Fruit fly (Drosophila melanogaster): ENCODE measurements around the gene CG18178.
A peak's percentile ranks its signal among the peaks of the same experiment; 100 is the strongest.

The CG18178 gene

dm6 chr3L:9760151-9760749 lies 41.3 kb upstream of the CG18178 start, which contains the start of gene CG42268 (continued):
- no peak for TF ChIP-seq Atf-2 (GFP tag; optimal IDR thresholded peaks at IDR 0.05)
- peak in 1 of 2 experiments; percentile 42 for TF ChIP-seq Trl (optimal IDR thresholded peaks at IDR 0.05)
- no peak for TF ChIP-seq Trl (GFP tag; optimal IDR thresholded peaks at IDR 0.05)
- no peak for TF ChIP-seq CG8944 (GFP tag; optimal IDR thresholded peaks at IDR 0.05)
- TF ChIP-seq sob (GFP tag; IDR thresholded peaks at IDR 0.05) = no peak
- no peak for TF ChIP-seq CG32767 (GFP tag; IDR thresholded peaks at IDR 0.05)
- TF ChIP-seq lab (GFP tag; optimal IDR thresholded peaks at IDR 0.05) = peak; percentile 56
- no peak for TF ChIP-seq dpn (GFP tag; optimal IDR thresholded peaks at IDR 0.05)
- TF ChIP-seq CG14050 (GFP tag; IDR thresholded peaks at IDR 0.05) = no peak
- TF ChIP-seq CG10147 (GFP tag; optimal IDR thresholded peaks at IDR 0.05) = peak; percentile 32
- TF ChIP-seq Hmx (GFP tag; optimal IDR thresholded peaks at IDR 0.05) = no peak
- no peak for TF ChIP-seq Lpt (GFP tag; optimal IDR thresholded peaks at IDR 0.05)
- TF ChIP-seq Fer1 (GFP tag; optimal IDR thresholded peaks at IDR 0.05) = peak; percentile 36
- TF ChIP-seq CG1792 (GFP tag; optimal IDR thresholded peaks at IDR 0.05) = no peak
- peak; percentile 23 for TF ChIP-seq mirr (GFP tag; optimal IDR thresholded peaks at IDR 0.05)
- no peak for TF ChIP-seq pho (GFP tag; optimal IDR thresholded peaks at IDR 0.05)
- TF ChIP-seq ase (GFP tag; IDR thresholded peaks at IDR 0.05) = no peak
- peak; percentile 46 for TF ChIP-seq BtbVII (GFP tag; optimal IDR thresholded peaks at IDR 0.05)
- TF ChIP-seq ftz-f1 (GFP tag; optimal IDR thresholded peaks at IDR 0.05) = peak; percentile 63
- TF ChIP-seq yki (optimal IDR thresholded peaks at IDR 0.05) = no peak
- TF ChIP-seq gt (GFP tag; IDR thresholded peaks at IDR 0.05) = no peak
- no peak for TF ChIP-seq TFAM (GFP tag; optimal IDR thresholded peaks at IDR 0.05)
- no peak for TF ChIP-seq CG2202 (tag; optimal IDR thresholded peaks at IDR 0.05)
- TF ChIP-seq CG7839 (tag; optimal IDR thresholded peaks at IDR 0.05) = no peak
- TF ChIP-seq CG13296 (GFP tag; optimal IDR thresholded peaks at IDR 0.05) = peak; percentile 20
- TF ChIP-seq CG7372 (GFP tag; IDR thresholded peaks at IDR 0.05) = no peak
- TF ChIP-seq CG2129 (GFP tag; IDR thresholded peaks at IDR 0.05; ENCODE audit: partially characterized antibody) = no peak
- peak; percentile 81 for TF ChIP-seq Med (GFP tag)
- no peak for TF ChIP-seq chif (GFP tag; optimal IDR thresholded peaks at IDR 0.05)
- peak; percentile 29 for TF ChIP-seq CG3281 (GFP tag; optimal IDR thresholded peaks at IDR 0.05)
- TF ChIP-seq CG10543 (GFP tag; optimal IDR thresholded peaks at IDR 0.05) = peak; percentile 21
- TF ChIP-seq CG7963 (GFP tag; IDR thresholded peaks at IDR 0.05; ENCODE audit: partially characterized antibody) = no peak
- TF ChIP-seq Jarid2 (GFP tag; optimal IDR thresholded peaks at IDR 0.05) = no peak
- TF ChIP-seq CG18599 (GFP tag; optimal IDR thresholded peaks at IDR 0.05) = no peak
- peak; percentile 84 for TF ChIP-seq exex (tag; optimal IDR thresholded peaks at IDR 0.05)
- no peak for TF ChIP-seq otp (GFP tag; IDR thresholded peaks at IDR 0.05)
- peak; percentile 32; the same call in 1 of the 3 replicates for TF ChIP-seq row (GFP tag; IDR thresholded peaks at IDR 0.05)
- no peak for TF ChIP-seq CG17568 (GFP tag; optimal IDR thresholded peaks at IDR 0.05)
- TF ChIP-seq CG13894 (tag; optimal IDR thresholded peaks at IDR 0.05) = peak; percentile 77
- no peak for TF ChIP-seq CG8359 (GFP tag; optimal IDR thresholded peaks at IDR 0.05; ENCODE audit: borderline replicate concordance)
- no peak for TF ChIP-seq gsb-n (tag; optimal IDR thresholded peaks at IDR 0.05)

- no peak for TF ChIP-seq CG6272 (GFP tag; IDR thresholded peaks at IDR 0.05)
- TF ChIP-seq pzg (GFP tag; optimal IDR thresholded peaks at IDR 0.05) = no peak
- TF ChIP-seq crp (GFP tag; optimal IDR thresholded peaks at IDR 0.05) = no peak
- TF ChIP-seq eyg (GFP tag; optimal IDR thresholded peaks at IDR 0.05) = no peak
- no peak for TF ChIP-seq CG11093 (GFP tag; IDR thresholded peaks at IDR 0.05)
- no peak for TF ChIP-seq CG17568 (GFP tag; optimal IDR thresholded peaks at IDR 0.05)
- TF ChIP-seq Opbp (GFP tag; IDR thresholded peaks at IDR 0.05; ENCODE audit: partially characterized antibody) = 0 out of 3 replicates have a peak, but pooled peaks have one; percentile 41
- no peak for TF ChIP-seq CG11398 (GFP tag; optimal IDR thresholded peaks at IDR 0.05)
- TF ChIP-seq chinmo (GFP tag; IDR thresholded peaks at IDR 0.05; ENCODE audit: partially characterized antibody) = no peak
- TF ChIP-seq fru (optimal IDR thresholded peaks at IDR 0.05) = no peak
- TF ChIP-seq Meics (GFP tag; optimal IDR thresholded peaks at IDR 0.05) = no peak
- no peak for TF ChIP-seq p53 (GFP tag; optimal IDR thresholded peaks at IDR 0.05)
- TF ChIP-seq Doc3 (GFP tag; IDR thresholded peaks at IDR 0.05; ENCODE audit: partially characterized antibody) = no peak
Observed at dm6 chr3L:9751625-9752024, 32.7 kb upstream of the CG18178 start.

Data from whole organism, embryonic.